Worm (Caenorhabditis elegans) whole organism, young adult: ENCODE results near the gene Y54G2A.15.
A peak's percentile ranks its signal among the peaks of the same experiment; 100 is the strongest.

Source experiments
- B0035.1 ChIP-seq: sonication (generic microtip); optimal IDR thresholded peaks from 2 replicates; lab custom pipeline; 2016; ENCODE audit warnings: missing genetic modification characterization, mild to moderate bottlenecking, missing compliant biosample characterization, missing genotype, missing genetic modification reagents
- Y56A3A.18 ChIP-seq: fragments of 200-800 bp; sonication (Bioruptor generic); IDR thresholded peaks from 2 replicates; pipeline ENCODE4 v1.3.6; 2022; ENCODE audit warnings: missing genetic modification reagents, missing genetic modification characterization, missing compliant biosample characterization
- athp-1 ChIP-seq: sonication (generic microtip); optimal IDR thresholded peaks from 2 replicates; lab custom pipeline; 2017; ENCODE audit warnings: mild to moderate bottlenecking, missing genetic modification characterization, missing compliant biosample characterization

- TF ChIP-seq B0035.1 (tag; lab: Kevin White, UChicago) = no peak
- TF ChIP-seq Y56A3A.18 (GFP tag; lab: Robert Waterston, UW) = no peak
- TF ChIP-seq athp-1 (tag; lab: Kevin White, UChicago) = peak; percentile 37
Measured at ce11 chrIV:2802193-2802592, 41.6 kb downstream of the Y54G2A.15 start.
